Fruit fly (Drosophila melanogaster): Measurements from ENCODE around the gene CG44227.

CG44227 gene

dm6 chr3R:8642376-8642966 lies 42.5 kb downstream of the CG44227 start (continued):
- TF ChIP-seq ato (GFP tag; IDR thresholded peaks at IDR 0.05; ENCODE audit: partially characterized antibody) = peak; percentile 51; the same call in 1 of the 2 replicates
- TF ChIP-seq Bgb (GFP tag; IDR thresholded peaks at IDR 0.05; ENCODE audit: partially characterized antibody) = peak; percentile 57
- 0 out of 4 replicates have a peak, but pooled peaks have one; percentile 17 for TF ChIP-seq chinmo (GFP tag; IDR thresholded peaks at IDR 0.05; ENCODE audit: partially characterized antibody)
- peak; percentile 70 for TF ChIP-seq bbx (GFP tag; IDR thresholded peaks at IDR 0.05; ENCODE audit: partially characterized antibody)
- TF ChIP-seq CG7745 (tag; optimal IDR thresholded peaks at IDR 0.05) = peak; percentile 51
- no peak for TF ChIP-seq CG1603 (tag; optimal IDR thresholded peaks at IDR 0.05)
- TF ChIP-seq Myb (GFP tag; optimal IDR thresholded peaks at IDR 0.05) = no peak
- TF ChIP-seq eve (GFP tag; optimal IDR thresholded peaks at IDR 0.05) = peak in 1 of 2 experiments; percentile 40
- peak; percentile 97 for TF ChIP-seq sug (tag; optimal IDR thresholded peaks at IDR 0.05)
- TF ChIP-seq knrl (GFP tag; IDR thresholded peaks at IDR 0.05; ENCODE audit: partially characterized antibody) = peak; percentile 49; the same call in 2 of the 3 replicates
- TF ChIP-seq CG16813 (GFP tag; IDR thresholded peaks at IDR 0.05; ENCODE audit: partially characterized antibody) = peak; percentile 68
- no peak for TF ChIP-seq CG18476 (GFP tag; optimal IDR thresholded peaks at IDR 0.05)
- TF ChIP-seq sna (GFP tag; IDR thresholded peaks at IDR 0.05; ENCODE audit: partially characterized antibody) = peak; percentile 38
- peak; percentile 58 for TF ChIP-seq HLH4C (GFP tag; IDR thresholded peaks at IDR 0.05; ENCODE audit: partially characterized antibody)
- peak; percentile 52; the same call in 1 of the 4 replicates for TF ChIP-seq Dll (GFP tag; IDR thresholded peaks at IDR 0.05; ENCODE audit: partially characterized antibody)
- TF ChIP-seq Pdp1 (GFP tag; optimal IDR thresholded peaks at IDR 0.05) = peak in 1 of 2 experiments; percentile 98
- peak; percentile 14 for TF ChIP-seq CG5180 (GFP tag; optimal IDR thresholded peaks at IDR 0.05)
- TF ChIP-seq CG17328 (GFP tag; IDR thresholded peaks at IDR 0.05) = no peak
- TF ChIP-seq BtbVII (GFP tag; optimal IDR thresholded peaks at IDR 0.05) = peak; percentile 36
- peak; percentile 9 for TF ChIP-seq CG2678 (tag; optimal IDR thresholded peaks at IDR 0.05)
- no peak for TF ChIP-seq al (GFP tag; IDR thresholded peaks at IDR 0.05)
- no peak for TF ChIP-seq CG13424 (tag; optimal IDR thresholded peaks at IDR 0.05)
- TF ChIP-seq bowl (GFP tag; IDR thresholded peaks at IDR 0.05) = no peak
- TF ChIP-seq CG13287 (GFP tag; IDR thresholded peaks at IDR 0.05; ENCODE audit: partially characterized antibody) = peak; percentile 22; the same call in 1 of the 2 replicates
- no peak for TF ChIP-seq Kr (GFP tag; optimal IDR thresholded peaks at IDR 0.05)
- TF ChIP-seq CG42726 (GFP tag; IDR thresholded peaks at IDR 0.05; ENCODE audit: partially characterized antibody) = peak; percentile 42; the same call in 1 of the 2 replicates
- no peak for TF ChIP-seq H15 (GFP tag; IDR thresholded peaks at IDR 0.05)
- TF ChIP-seq wek (GFP tag; optimal IDR thresholded peaks at IDR 0.05) = no peak
- TF ChIP-seq Scr (GFP tag; IDR thresholded peaks at IDR 0.05; ENCODE audit: partially characterized antibody) = peak; percentile 65
- TF ChIP-seq CG11398 (GFP tag; optimal IDR thresholded peaks at IDR 0.05) = no peak
- TF ChIP-seq CG8290 (GFP tag; optimal IDR thresholded peaks at IDR 0.05) = no peak
- TF ChIP-seq CG8290 (tag; optimal IDR thresholded peaks at IDR 0.05) = no peak
- no peak for TF ChIP-seq sisA (GFP tag; IDR thresholded peaks at IDR 0.05)
- TF ChIP-seq CG14860 (GFP tag; IDR thresholded peaks at IDR 0.05; ENCODE audit: partially characterized antibody) = peak; percentile 56; the same call in 2 of the 3 replicates
- TF ChIP-seq nmo (GFP tag; optimal IDR thresholded peaks at IDR 0.05) = no peak
- TF ChIP-seq amos (GFP tag; IDR thresholded peaks at IDR 0.05; ENCODE audit: partially characterized antibody) = peak; percentile 73
- TF ChIP-seq gem (tag; optimal IDR thresholded peaks at IDR 0.05) = peak; percentile 6
- TF ChIP-seq dysf (GFP tag; IDR thresholded peaks at IDR 0.05) = no peak
- peak; percentile 44; the same call in 1 of the 2 replicates for TF ChIP-seq nerfin-2 (GFP tag; IDR thresholded peaks at IDR 0.05; ENCODE audit: partially characterized antibody)
- no peak for TF ChIP-seq scrt (GFP tag; optimal IDR thresholded peaks at IDR 0.05)
- TF ChIP-seq corto (GFP tag; optimal IDR thresholded peaks at IDR 0.05) = peak; percentile 15
- 0 out of 2 replicates have a peak, but pooled peaks have one; percentile 16 for TF ChIP-seq sens-2 (GFP tag; IDR thresholded peaks at IDR 0.05)
- no peak for TF ChIP-seq CG15479 (GFP tag; optimal IDR thresholded peaks at IDR 0.05)
- TF ChIP-seq Opbp (GFP tag; IDR thresholded peaks at IDR 0.05; ENCODE audit: partially characterized antibody) = peak; percentile 52
- peak; percentile 62 for TF ChIP-seq sens (GFP tag)
- 0 out of 2 replicates have a peak, but pooled peaks have one; percentile 24 for TF ChIP-seq vvl (GFP tag; IDR thresholded peaks at IDR 0.05)
- peak; percentile 76 for TF ChIP-seq CG6791 (GFP tag; IDR thresholded peaks at IDR 0.05; ENCODE audit: partially characterized antibody)
